Worm (Caenorhabditis elegans): ENCODE results near the gene F32D8.11.

The F32D8.11 gene

ce11 chrV:10903748-10904147 is 14.8 kb upstream of the F32D8.11 start, which contains the start of gene F32D8.15:
Gene F32D8.15 (plus strand): TSS chrV:10904048.
- TF ChIP-seq dao-5 (tag; optimal IDR thresholded peaks at IDR 0.05) (no peak), W03F9.2 (tag; optimal IDR thresholded peaks at IDR 0.05) (no peak), him-1 (tag; optimal IDR thresholded peaks at IDR 0.05) (no peak)

DNA sequence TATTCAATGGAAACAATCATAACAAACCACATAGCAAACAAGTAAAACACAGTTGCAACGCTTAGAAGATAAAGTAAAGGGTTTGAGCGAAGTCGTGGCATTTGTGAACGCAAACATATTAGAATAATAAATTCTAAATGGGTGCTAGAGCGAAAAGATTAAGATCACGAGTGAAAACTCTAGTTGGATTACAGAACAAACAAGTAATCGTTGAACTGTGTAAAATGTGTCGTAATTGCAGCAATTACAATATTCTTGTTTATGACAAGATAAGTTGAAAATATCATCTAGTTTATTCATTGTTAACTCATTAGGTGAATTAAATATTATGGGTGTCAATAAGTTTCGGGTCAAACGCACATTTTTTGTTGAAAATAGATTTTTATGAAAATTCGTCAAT is 13.7 kb upstream of the F32D8.11 start, which contains the start of gene F32D8.8:
TSS of gene F32D8.8 (minus strand) at position 101 of the 400 bp plus-strand sequence.
- TF ChIP-seq him-1 (tag; optimal IDR thresholded peaks at IDR 0.05) = no peak
- no peak for TF ChIP-seq dao-5 (tag; optimal IDR thresholded peaks at IDR 0.05)
- TF ChIP-seq W03F9.2 (tag; optimal IDR thresholded peaks at IDR 0.05) = no peak

DNA sequence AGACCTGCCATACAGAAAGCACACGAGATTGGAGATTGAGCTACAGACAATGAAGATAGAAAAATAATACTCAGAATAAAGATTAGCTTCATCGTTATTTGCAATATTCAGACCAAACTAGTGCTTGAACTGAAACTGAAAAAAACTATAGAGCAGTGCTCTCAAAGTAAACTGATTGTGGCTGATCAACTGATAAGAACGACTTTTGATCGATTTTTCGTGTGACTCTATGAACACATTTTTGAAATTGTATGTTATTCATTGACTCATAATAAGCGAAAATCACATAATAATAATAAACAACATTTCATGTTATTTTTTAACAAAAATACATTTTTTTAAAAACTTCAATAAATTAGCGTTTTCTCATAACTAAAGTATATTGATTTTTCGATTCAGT is 12.2 kb upstream of the F32D8.11 start, which contains the start of gene spp-16:
TSS of gene spp-16 (minus strand) at position 179 of the 400 bp plus-strand sequence.
- TF ChIP-seq W03F9.2 (tag; optimal IDR thresholded peaks at IDR 0.05) = no peak
- TF ChIP-seq him-1 (tag; optimal IDR thresholded peaks at IDR 0.05) = no peak
- no peak for TF ChIP-seq dao-5 (tag; optimal IDR thresholded peaks at IDR 0.05)

- no peak for TF ChIP-seq W03F9.2 (tag; optimal IDR thresholded peaks at IDR 0.05)
- no peak for TF ChIP-seq him-1 (tag; optimal IDR thresholded peaks at IDR 0.05)
- TF ChIP-seq dao-5 (tag; optimal IDR thresholded peaks at IDR 0.05) = no peak
These were observed 9.7 kb upstream of the F32D8.11 start for ce11 chrV:10898629-10899028.

DNA sequence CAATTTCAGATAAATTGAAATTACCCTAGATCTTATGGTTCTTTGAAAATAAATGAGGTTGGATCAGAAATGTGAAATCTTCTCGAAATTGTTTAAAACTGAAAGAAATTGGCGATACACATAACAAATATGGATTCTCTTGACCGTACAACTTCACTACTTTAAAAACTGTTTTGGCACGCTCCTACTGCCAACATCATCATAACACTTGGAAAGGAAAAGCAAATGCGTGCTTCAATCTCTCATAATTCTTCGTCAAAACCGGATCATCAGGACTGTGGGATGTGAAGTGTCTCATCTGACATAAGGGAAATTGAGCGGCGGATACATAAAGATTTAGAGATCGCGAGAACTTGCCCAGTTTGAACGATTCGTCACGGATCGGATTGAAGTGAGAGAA is 9.2 kb upstream of the F32D8.11 start, which contains the start of gene F32D8.7:
TSS of gene F32D8.7 (plus strand) at position 329 of the 400 bp plus-strand sequence.
- TF ChIP-seq W03F9.2 (tag; optimal IDR thresholded peaks at IDR 0.05) (no peak), dao-5 (tag; optimal IDR thresholded peaks at IDR 0.05) (no peak), him-1 (tag; optimal IDR thresholded peaks at IDR 0.05) (no peak)

- TF ChIP-seq dao-5 (tag; optimal IDR thresholded peaks at IDR 0.05) (peak; percentile 43), him-1 (tag; optimal IDR thresholded peaks at IDR 0.05) (peak; percentile 97), W03F9.2 (tag; optimal IDR thresholded peaks at IDR 0.05) (peak; percentile 97)
These were observed 8.2 kb upstream of the F32D8.11 start for ce11 chrV:10897172-10897571.

- TF ChIP-seq W03F9.2 (tag; optimal IDR thresholded peaks at IDR 0.05) = no peak
- no peak for TF ChIP-seq him-1 (tag; optimal IDR thresholded peaks at IDR 0.05)
- TF ChIP-seq dao-5 (tag; optimal IDR thresholded peaks at IDR 0.05) = no peak
These were observed 8.0 kb upstream of the F32D8.11 start, which contains the start of gene sec-61.G for ce11 chrV:10897106-10897171. Gene sec-61.G (minus strand): TSS chrV:10897143.

- TF ChIP-seq him-1 (tag; optimal IDR thresholded peaks at IDR 0.05) (no peak), dao-5 (tag; optimal IDR thresholded peaks at IDR 0.05) (no peak), W03F9.2 (tag; optimal IDR thresholded peaks at IDR 0.05) (no peak)
These were observed 7.8 kb upstream of the F32D8.11 start for ce11 chrV:10896706-10897105.

DNA sequence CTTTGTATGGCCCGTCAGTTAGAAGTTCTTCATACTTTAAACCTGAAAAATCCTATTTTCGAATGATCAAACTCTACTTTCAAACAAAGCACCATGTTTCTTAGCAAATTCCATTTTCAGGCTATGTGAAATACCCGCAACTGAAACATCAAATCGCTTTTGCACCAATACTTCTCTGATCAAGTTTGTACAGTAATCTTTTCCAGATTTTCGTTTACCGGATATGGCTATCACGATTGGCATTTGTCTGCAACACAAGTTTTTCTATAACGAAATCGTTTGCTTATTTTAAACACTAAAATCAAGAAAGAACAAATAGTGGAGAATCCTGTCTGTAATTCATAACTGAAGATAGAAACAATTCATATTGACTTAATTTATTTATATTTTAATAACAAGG is 7.4 kb upstream of the F32D8.11 start, which contains the start of gene F32D8.13:
TSS of gene F32D8.13 (minus strand) at position 249 of the 400 bp plus-strand sequence.
- TF ChIP-seq him-1 (tag; optimal IDR thresholded peaks at IDR 0.05) (no peak), W03F9.2 (tag; optimal IDR thresholded peaks at IDR 0.05) (no peak), dao-5 (tag; optimal IDR thresholded peaks at IDR 0.05) (no peak)

- TF ChIP-seq dao-5 (tag; optimal IDR thresholded peaks at IDR 0.05) (no peak), W03F9.2 (tag; optimal IDR thresholded peaks at IDR 0.05) (peak; percentile 92), him-1 (tag; optimal IDR thresholded peaks at IDR 0.05) (peak; percentile 33)
These were observed 5.7 kb upstream of the F32D8.11 start, which contains the start of the genes F32D8.14 and F32D8.5 for ce11 chrV:10894601-10895000. Gene F32D8.14 (minus strand): TSS chrV:10894788. Gene F32D8.5 (plus strand): TSS chrV:10894800.

DNA sequence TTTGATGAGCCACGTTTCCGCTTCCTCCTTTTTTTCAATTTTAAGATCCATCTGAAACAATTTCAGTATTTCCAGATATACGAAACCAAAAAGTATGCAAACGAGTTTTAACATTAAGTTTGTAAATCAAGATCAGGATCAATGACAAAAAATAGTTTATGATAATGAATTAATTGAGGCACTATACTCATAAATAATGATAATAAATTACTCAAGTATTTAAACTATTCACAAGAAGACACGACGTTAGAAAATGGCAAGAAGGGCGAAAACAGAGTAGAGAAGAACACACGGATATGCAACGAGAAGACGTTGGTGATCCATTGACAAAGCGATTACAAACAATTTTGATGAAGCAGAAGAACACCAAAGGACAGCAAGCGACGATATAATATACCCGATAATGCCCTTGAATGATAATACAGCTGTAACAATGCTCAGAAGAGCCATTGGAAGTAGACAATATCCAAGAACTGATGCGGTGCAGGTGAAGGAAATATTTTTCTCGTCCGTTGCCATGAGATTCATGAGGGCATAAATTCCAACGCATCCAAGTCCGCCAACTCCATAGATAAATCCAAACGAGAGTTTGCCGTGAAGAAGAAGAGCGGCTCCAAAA is 4.7 kb upstream of the F32D8.11 start, which contains the start of gene F32D8.4:
TSS of gene F32D8.4 (minus strand) at position 51 of the 619 bp plus-strand sequence.
- no peak for TF ChIP-seq dao-5 (tag; optimal IDR thresholded peaks at IDR 0.05)

ce11 chrV:10890980-10891379 is 2.0 kb upstream of the F32D8.11 start, which contains the start of gene F32D8.12:
Gene F32D8.12 (minus strand): TSS chrV:10891027.
- TF ChIP-seq W03F9.2 (tag; optimal IDR thresholded peaks at IDR 0.05) (no peak), him-1 (tag; optimal IDR thresholded peaks at IDR 0.05) (no peak), dao-5 (tag; optimal IDR thresholded peaks at IDR 0.05) (no peak)

- TF ChIP-seq W03F9.2 (tag; optimal IDR thresholded peaks at IDR 0.05) = no peak
- TF ChIP-seq dao-5 (tag; optimal IDR thresholded peaks at IDR 0.05) = no peak
- no peak for TF ChIP-seq him-1 (tag; optimal IDR thresholded peaks at IDR 0.05)
These were observed 838 bp upstream of the F32D8.11 start for ce11 chrV:10889774-10890173.

DNA sequence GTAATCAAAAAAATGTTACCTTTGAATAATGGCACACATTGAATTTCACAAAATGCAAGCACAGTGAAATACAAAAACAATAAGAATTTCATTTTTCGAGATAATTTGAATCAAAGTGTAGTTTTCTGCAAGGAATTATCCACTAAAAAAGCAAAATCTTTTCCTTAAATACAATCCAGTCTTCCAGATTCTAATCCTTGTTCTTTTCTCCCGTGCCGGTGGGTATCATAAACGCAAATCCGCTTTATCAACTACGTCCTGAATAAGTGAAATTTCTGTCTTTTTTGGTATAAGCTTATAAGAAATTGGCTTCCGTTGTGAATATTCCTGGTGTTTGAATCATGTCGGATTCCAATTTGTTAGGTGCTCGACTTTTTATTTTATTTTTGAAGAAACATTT is 783 bp downstream of the F32D8.11 start:
- TF ChIP-seq dao-5 (tag; optimal IDR thresholded peaks at IDR 0.05) (no peak), him-1 (tag; optimal IDR thresholded peaks at IDR 0.05) (no peak), W03F9.2 (tag; optimal IDR thresholded peaks at IDR 0.05) (no peak)

- TF ChIP-seq him-1 (tag; optimal IDR thresholded peaks at IDR 0.05) (no peak), dao-5 (tag; optimal IDR thresholded peaks at IDR 0.05) (no peak)
These were observed 1.4 kb downstream of the F32D8.11 start for ce11 chrV:10887564-10887963.
